Fruit fly (Drosophila melanogaster) whole organism, embryonic: ENCODE data around the gene mst.

Experiments
- BEAF-32 ChIP-seq: fragments of 200-800 bp; sonication (Bioruptor generic); optimal IDR thresholded peaks from 3 replicates; lab custom pipeline; 2017; ENCODE audit warnings: missing biosample characterization, missing genetic modification characterization, mild to moderate bottlenecking, moderate library complexity, missing genetic modification reagents
- CG11398 ChIP-seq: fragments of 200-800 bp; sonication (Bioruptor generic); optimal IDR thresholded peaks from 2 replicates; lab custom pipeline; 2016; ENCODE audit warnings: missing biosample characterization, missing genetic modification characterization
- CG11695 ChIP-seq: fragments of 200-800 bp; sonication (Bioruptor generic); IDR thresholded peaks from 3 replicates; pipeline ENCODE4 v1.3.6; 2022; ENCODE audit warnings: missing biosample characterization, missing genetic modification characterization
- CG14710 ChIP-seq: fragments of 200-800 bp; sonication (Bioruptor generic); optimal IDR thresholded peaks from 3 replicates; lab custom pipeline; 2019; ENCODE audit warnings: missing biosample characterization, mild to moderate bottlenecking, missing genetic modification characterization, moderate library complexity
- CG16813 ChIP-seq: fragments of 200-800 bp; sonication (Bioruptor generic); IDR thresholded peaks from 3 replicates; pipeline ENCODE4 v1.3.6; 2022; ENCODE audit warnings: missing biosample characterization, missing genetic modification characterization; ENCODE audit not compliant: partially characterized antibody
- CG31441 ChIP-seq: fragments of 200-800 bp; sonication (Bioruptor generic); IDR thresholded peaks from 2 replicates; pipeline ENCODE4 v1.3.6; 2022; ENCODE audit warnings: missing biosample characterization, missing genetic modification characterization
- CG34422 ChIP-seq: fragments of 200-800 bp; sonication (Bioruptor generic); IDR thresholded peaks from 3 replicates; pipeline ENCODE4 v1.3.6; 2022; ENCODE audit warnings: missing biosample characterization, missing genetic modification characterization
- CG4617 ChIP-seq: fragments of 200-800 bp; sonication (Bioruptor generic); optimal IDR thresholded peaks from 3 replicates; lab custom pipeline; 2016; ENCODE audit warnings: missing biosample characterization, missing genetic modification characterization, borderline replicate concordance
- CG5180 ChIP-seq: fragments of 200-800 bp; sonication (Bioruptor generic); optimal IDR thresholded peaks from 3 replicates; lab custom pipeline; 2017; ENCODE audit warnings: missing biosample characterization, missing genetic modification characterization, mild to moderate bottlenecking, moderate library complexity, missing genetic modification reagents
- CG7839 ChIP-seq: fragments of 200-800 bp; sonication (Bioruptor generic); optimal IDR thresholded peaks from 3 replicates; lab custom pipeline; 2018; ENCODE audit warnings: missing biosample characterization, mild to moderate bottlenecking, missing genetic modification characterization, moderate library complexity
- CG8290 ChIP-seq, 3 experiments: fragments of 200-800 bp; sonication (Bioruptor generic); optimal IDR thresholded peaks; 2 replicates each; lab custom pipeline; 2016 to 2019; ENCODE audit warnings: missing biosample characterization in 3 of 3, missing genetic modification characterization in 3 of 3, mild to moderate bottlenecking in 2 of 3, moderate library complexity in 1 of 3
- CG8765 ChIP-seq: fragments of 200-800 bp; sonication (Bioruptor generic); IDR thresholded peaks from 2 replicates; pipeline ENCODE4 v1.3.6; 2022; ENCODE audit warnings: missing biosample characterization, missing genetic modification characterization
- CG8924 ChIP-seq: fragments of 200-800 bp; optimal IDR thresholded peaks from 3 replicates; lab custom pipeline; 2019; ENCODE audit warnings: missing biosample characterization, mild to moderate bottlenecking, missing genetic modification characterization, moderate library complexity
- CG9215 ChIP-seq: fragments of 200-800 bp; sonication (Bioruptor generic); IDR thresholded peaks from 2 replicates; pipeline ENCODE4 v1.3.6; 2022; ENCODE audit warnings: missing biosample characterization, missing genetic modification characterization
- CG9437 ChIP-seq: fragments of 200-800 bp; sonication (Bioruptor generic); optimal IDR thresholded peaks from 2 replicates; lab custom pipeline; 2018; ENCODE audit warnings: missing biosample characterization, mild to moderate bottlenecking, missing genetic modification characterization
- CHES-1-like ChIP-seq: fragments of 200-800 bp; sonication (Bioruptor generic); optimal IDR thresholded peaks from 2 replicates; lab custom pipeline; 2016; ENCODE audit warnings: missing biosample characterization, missing genetic modification characterization
- Camta ChIP-seq: fragments of 200-800 bp; sonication (Bioruptor generic); optimal IDR thresholded peaks from 2 replicates; lab custom pipeline; 2016; ENCODE audit warnings: missing biosample characterization, missing genetic modification characterization
- CoRest ChIP-seq: fragments of 200-800 bp; sonication (Bioruptor generic); optimal IDR thresholded peaks from 3 replicates; lab custom pipeline; 2018; ENCODE audit warnings: missing biosample characterization, mild to moderate bottlenecking, missing genetic modification characterization, moderate library complexity
- Dp ChIP-seq: fragments of 200-800 bp; sonication (Bioruptor generic); optimal IDR thresholded peaks from 2 replicates; lab custom pipeline; 2018; ENCODE audit warnings: missing biosample characterization, mild to moderate bottlenecking, missing genetic modification characterization, moderate library complexity
- E2f2 ChIP-seq: fragments of 200-800 bp; sonication (Bioruptor generic); IDR thresholded peaks from 2 replicates; pipeline ENCODE4 v1.3.6; 2022; ENCODE audit warnings: missing biosample characterization, missing genetic modification characterization
- H15 ChIP-seq: fragments of 200-800 bp; sonication (Bioruptor generic); IDR thresholded peaks from 3 replicates; pipeline ENCODE4 v1.3.6; 2022; ENCODE audit warnings: missing biosample characterization, missing genetic modification characterization
- Hr3 ChIP-seq: fragments of 200-800 bp; sonication (Bioruptor generic); optimal IDR thresholded peaks from 3 replicates; lab custom pipeline; 2016; ENCODE audit warnings: missing biosample characterization, missing genetic modification characterization
- Jarid2 ChIP-seq: fragments of 200-800 bp; sonication (Bioruptor generic); optimal IDR thresholded peaks from 3 replicates; lab custom pipeline; 2017; ENCODE audit warnings: mild to moderate bottlenecking, missing biosample characterization, missing genetic modification reagents, missing genetic modification characterization
- MESR4 ChIP-seq: fragments of 200-800 bp; sonication (Bioruptor generic); optimal IDR thresholded peaks from 2 replicates; lab custom pipeline; 2018; ENCODE audit warnings: missing biosample characterization, mild to moderate bottlenecking, missing genetic modification characterization, moderate library complexity
- Mrtf ChIP-seq: fragments of 200-800 bp; sonication (Bioruptor generic); IDR thresholded peaks from 3 replicates; pipeline ENCODE4 v1.3.6; 2022; ENCODE audit warnings: missing biosample characterization, missing genetic modification characterization
- Pdp1 ChIP-seq, 2 experiments: fragments of 200-800 bp; sonication (Bioruptor generic); optimal IDR thresholded peaks; 3 replicates each; lab custom pipeline; 2016; ENCODE audit warnings: missing biosample characterization in 2 of 2, missing genetic modification characterization in 2 of 2, mild to moderate bottlenecking in 1 of 2, moderate library complexity in 1 of 2
- Trl ChIP-seq, 3 experiments: fragments of >200 bp in 2 of 3; fragments of 200-800 bp in 1 of 3; sonication (Bioruptor generic) in 1 of 3; optimal IDR thresholded peaks; 2 replicates in 1 of 3; 3 replicates in 2 of 3; lab custom pipeline; 2016 to 2017; ENCODE audit warnings: missing biosample characterization in 1 of 3, missing genetic modification characterization in 1 of 3
- bbx ChIP-seq: fragments of 200-800 bp; sonication (Bioruptor generic); IDR thresholded peaks from 2 replicates; pipeline ENCODE4 v1.3.6; 2022; ENCODE audit warnings: missing biosample characterization, missing genetic modification characterization; ENCODE audit not compliant: partially characterized antibody
- cad ChIP-seq: fragments of >200 bp; optimal IDR thresholded peaks from 2 replicates; lab custom pipeline; 2017; ENCODE audit warnings: missing biosample characterization, missing genetic modification characterization
- exex ChIP-seq: fragments of 200-800 bp; sonication (Bioruptor generic); optimal IDR thresholded peaks from 4 replicates; lab custom pipeline; 2018; ENCODE audit warnings: missing biosample characterization, mild to moderate bottlenecking, missing genetic modification characterization, moderate library complexity
- fu2 ChIP-seq: fragments of 200-800 bp; sonication (Bioruptor generic); optimal IDR thresholded peaks from 2 replicates; lab custom pipeline; 2016; ENCODE audit warnings: missing biosample characterization, missing genetic modification characterization
- gfzf ChIP-seq: fragments of 200-800 bp; sonication (Bioruptor generic); optimal IDR thresholded peaks from 2 replicates; lab custom pipeline; 2016; ENCODE audit warnings: missing biosample characterization, mild to moderate bottlenecking, missing genetic modification characterization, moderate library complexity
- her ChIP-seq: fragments of 200-800 bp; sonication (Bioruptor generic); optimal IDR thresholded peaks from 2 replicates; lab custom pipeline; 2016; ENCODE audit warnings: missing biosample characterization, missing genetic modification characterization
- ind ChIP-seq: fragments of 200-800 bp; sonication (Bioruptor generic); optimal IDR thresholded peaks from 3 replicates; lab custom pipeline; 2016; ENCODE audit warnings: missing biosample characterization, missing genetic modification characterization
- insv ChIP-seq, 2 experiments: fragments of 200-800 bp; sonication (Bioruptor generic); optimal IDR thresholded peaks; 3 replicates each; lab custom pipeline; 2016 to 2018; ENCODE audit warnings: missing biosample characterization in 2 of 2, missing genetic modification characterization in 2 of 2
- jumu ChIP-seq: fragments of 200-800 bp; sonication (Bioruptor generic); optimal IDR thresholded peaks from 3 replicates; lab custom pipeline; 2016; ENCODE audit warnings: missing biosample characterization, missing genetic modification characterization
- lab ChIP-seq: fragments of 200-800 bp; sonication (Bioruptor generic); optimal IDR thresholded peaks from 3 replicates; lab custom pipeline; 2017; ENCODE audit warnings: missing biosample characterization, missing genetic modification characterization, mild to moderate bottlenecking, moderate library complexity, missing genetic modification reagents
- nmo ChIP-seq: fragments of 200-800 bp; sonication (Bioruptor generic); optimal IDR thresholded peaks from 2 replicates; lab custom pipeline; 2018; ENCODE audit warnings: missing biosample characterization, mild to moderate bottlenecking, missing genetic modification characterization, moderate library complexity
- nom ChIP-seq: fragments of 200-800 bp; sonication (Bioruptor generic); optimal IDR thresholded peaks from 2 replicates; lab custom pipeline; 2017; ENCODE audit warnings: missing biosample characterization, missing genetic modification characterization, mild to moderate bottlenecking, moderate library complexity, missing genetic modification reagents
- otp ChIP-seq: fragments of 200-800 bp; sonication (Bioruptor generic); IDR thresholded peaks from 3 replicates; pipeline ENCODE4, ENCODE4 v1.3.6; 2022; ENCODE audit warnings: missing biosample characterization, missing genetic modification characterization
- pita ChIP-seq: fragments of 200-800 bp; sonication (Bioruptor generic); optimal IDR thresholded peaks from 2 replicates; lab custom pipeline; 2017; ENCODE audit warnings: missing biosample characterization, mild to moderate bottlenecking, missing genetic modification characterization
- pzg ChIP-seq: fragments of 200-800 bp; sonication (Bioruptor generic); optimal IDR thresholded peaks from 3 replicates; lab custom pipeline; 2018; ENCODE audit warnings: missing biosample characterization, mild to moderate bottlenecking, missing genetic modification characterization, moderate library complexity
- sob ChIP-seq: fragments of 200-800 bp; sonication (Bioruptor generic); IDR thresholded peaks from 2 replicates; pipeline ENCODE4 v1.3.6; 2022; ENCODE audit warnings: missing biosample characterization, missing genetic modification characterization
- tgo ChIP-seq: fragments of 200-800 bp; sonication (Bioruptor generic); IDR thresholded peaks from 3 replicates; pipeline ENCODE4 v1.3.6; 2022; ENCODE audit warnings: missing biosample characterization, missing genetic modification characterization
- trem ChIP-seq: fragments of 200-800 bp; optimal IDR thresholded peaks from 3 replicates; lab custom pipeline; 2019; ENCODE audit warnings: missing biosample characterization, mild to moderate bottlenecking, missing genetic modification characterization, moderate library complexity
- twi ChIP-seq: fragments of 200-800 bp; optimal IDR thresholded peaks from 2 replicates; lab custom pipeline; 2019; ENCODE audit warnings: missing biosample characterization, mild to moderate bottlenecking, missing genetic modification characterization, moderate library complexity
- zf30C ChIP-seq: fragments of 200-800 bp; sonication (Bioruptor generic); optimal IDR thresholded peaks from 3 replicates; lab custom pipeline; 2018; ENCODE audit warnings: missing biosample characterization, mild to moderate bottlenecking, missing genetic modification characterization

Gene mst

dm6 chrX:21357810-21358671 lies 30.7 kb upstream of the mst start, which contains the start of gene Septin1 (continued):
- TF ChIP-seq insv (GFP tag; optimal IDR thresholded peaks at IDR 0.05; lab: Kevin White, UChicago) (peak in 1 of 2 experiments; percentile 42), CG34422 (GFP tag; lab: Robert Waterston, UW) (peak; percentile 22; the same call in 1 of the 3 replicates), tgo (no peak), zf30C (GFP tag; lab: Kevin White, UChicago) (no peak), bbx (GFP tag; lab: Robert Waterston, UW) (no peak; the same call in 1 of the 2 replicates), Jarid2 (GFP tag; lab: Kevin White, UChicago) (peak; percentile 66), CG7839 (tag; lab: Kevin White, UChicago) (no peak), CG4617 (GFP tag; lab: Kevin White, UChicago) (peak; percentile 52), Mrtf (GFP tag; lab: Robert Waterston, UW) (no peak), cad (GFP tag; lab: Kevin White, UChicago) (no peak), nom (GFP tag; lab: Kevin White, UChicago) (peak; percentile 56), CG31441 (GFP tag; lab: Robert Waterston, UW) (no peak), fu2 (GFP tag; lab: Kevin White, UChicago) (no peak), ind (GFP tag; lab: Kevin White, UChicago) (no peak), Trl (optimal IDR thresholded peaks at IDR 0.05; lab: Kevin White, UChicago) (no peak), Trl (GFP tag; optimal IDR thresholded peaks at IDR 0.05; lab: Kevin White, UChicago) (no peak), E2f2 (GFP tag; lab: Robert Waterston, UW) (peak; percentile 83), H15 (GFP tag; lab: Robert Waterston, UW) (no peak), sob (GFP tag; lab: Robert Waterston, UW) (no peak), CG14710 (peak; percentile 57), Dp (GFP tag; lab: Kevin White, UChicago) (peak; percentile 78), MESR4 (GFP tag; lab: Kevin White, UChicago) (peak; percentile 54), CG11398 (GFP tag; lab: Kevin White, UChicago) (no peak), gfzf (peak; percentile 79), CG9437 (peak; percentile 46), CoRest (peak; percentile 16), pita (GFP tag; lab: Kevin White, UChicago) (peak; percentile 13), her (GFP tag; lab: Kevin White, UChicago) (no peak), BEAF-32 (peak; percentile 40), CG8290 (GFP tag; optimal IDR thresholded peaks at IDR 0.05; lab: Kevin White, UChicago) (peak; percentile 11), CG8290 (tag; optimal IDR thresholded peaks at IDR 0.05; lab: Kevin White, UChicago) (no peak), exex (tag; lab: Kevin White, UChicago) (no peak), CG8765 (GFP tag; lab: Robert Waterston, UW) (no peak), lab (GFP tag; lab: Kevin White, UChicago) (no peak), trem (tag; lab: Kevin White, UChicago) (peak; percentile 63), Pdp1 (GFP tag; optimal IDR thresholded peaks at IDR 0.05; lab: Kevin White, UChicago) (peak in 1 of 2 experiments; percentile 18), twi (tag; lab: Kevin White, UChicago) (no peak), CG9215 (no peak), CG8924 (tag; lab: Kevin White, UChicago) (no peak), Hr3 (GFP tag; lab: Kevin White, UChicago) (no peak), CHES-1-like (GFP tag; lab: Kevin White, UChicago) (no peak), otp (GFP tag; lab: Robert Waterston, UW) (no peak), Camta (GFP tag; lab: Kevin White, UChicago) (no peak), jumu (no peak), nmo (GFP tag; lab: Kevin White, UChicago) (peak; percentile 50), pzg (peak; percentile 77), CG11695 (GFP tag; lab: Robert Waterston, UW) (no peak), CG5180 (no peak), CG16813 (GFP tag; lab: Robert Waterston, UW) (no peak)
